Fruit fly (Drosophila melanogaster) whole organism, prepupa: ENCODE measurements around the gene ppk5.

Experiments used
- Blimp-1 ChIP-seq: fragments of 200-800 bp; sonication (Bioruptor generic); optimal IDR thresholded peaks from 3 replicates; lab custom pipeline; 2017; ENCODE audit warnings: missing biosample characterization, missing genetic modification characterization, mild to moderate bottlenecking, moderate library complexity, missing genetic modification reagents
- CG10631 ChIP-seq: fragments of 200-800 bp; sonication (Bioruptor generic); optimal IDR thresholded peaks from 2 replicates; lab custom pipeline; 2016; ENCODE audit warnings: missing biosample characterization, missing genetic modification characterization
- CG11294 ChIP-seq: fragments of 200-800 bp; sonication (Bioruptor generic); IDR thresholded peaks from 2 replicates; pipeline ENCODE4 v1.3.6; 2022; ENCODE audit warnings: missing biosample characterization, missing genetic modification characterization
- CG11762 ChIP-seq: fragments of 200-800 bp; sonication (Bioruptor generic); optimal IDR thresholded peaks from 3 replicates; lab custom pipeline; 2016; ENCODE audit warnings: missing biosample characterization, missing genetic modification characterization; ENCODE audit not compliant: insufficient read depth
- CG11902 ChIP-seq: fragments of 200-800 bp; sonication (Bioruptor generic); optimal IDR thresholded peaks from 3 replicates; lab custom pipeline; 2016; ENCODE audit warnings: missing biosample characterization, missing genetic modification characterization
- CG16779 ChIP-seq: fragments of 200-800 bp; sonication (Bioruptor generic); optimal IDR thresholded peaks from 3 replicates; lab custom pipeline; 2017; ENCODE audit warnings: missing biosample characterization, mild to moderate bottlenecking, missing genetic modification characterization
- CG3032 ChIP-seq: fragments of 200-800 bp; optimal IDR thresholded peaks from 2 replicates; lab custom pipeline; 2019; ENCODE audit warnings: missing biosample characterization, mild to moderate bottlenecking, missing genetic modification characterization, moderate library complexity
- CG31627 ChIP-seq: fragments of 200-800 bp; sonication (Bioruptor generic); optimal IDR thresholded peaks from 3 replicates; lab custom pipeline; 2016; ENCODE audit warnings: missing biosample characterization, missing genetic modification characterization
- CG32006 ChIP-seq: fragments of 200-800 bp; sonication (Bioruptor generic); optimal IDR thresholded peaks from 3 replicates; lab custom pipeline; 2017; ENCODE audit warnings: missing biosample characterization, mild to moderate bottlenecking, missing genetic modification characterization
- CG3919 ChIP-seq: fragments of 200-800 bp; sonication (Bioruptor generic); optimal IDR thresholded peaks from 3 replicates; lab custom pipeline; 2016; ENCODE audit warnings: missing biosample characterization, missing genetic modification characterization
- CG4318 ChIP-seq: fragments of 200-800 bp; sonication (Bioruptor generic); optimal IDR thresholded peaks from 3 replicates; lab custom pipeline; 2017; ENCODE audit warnings: missing biosample characterization, mild to moderate bottlenecking, missing genetic modification characterization
- CG6276 ChIP-seq: fragments of 200-800 bp; sonication (Bioruptor generic); optimal IDR thresholded peaks from 2 replicates; lab custom pipeline; 2017; ENCODE audit warnings: missing biosample characterization, mild to moderate bottlenecking, missing genetic modification characterization
- CG6808 ChIP-seq: fragments of 200-800 bp; sonication (Bioruptor generic); optimal IDR thresholded peaks from 3 replicates; lab custom pipeline; 2017; ENCODE audit warnings: missing biosample characterization, missing genetic modification characterization, mild to moderate bottlenecking, moderate library complexity, missing genetic modification reagents
- CG8119 ChIP-seq: fragments of 200-800 bp; sonication (Bioruptor generic); IDR thresholded peaks from 3 replicates; pipeline ENCODE4 v1.3.6; 2022; ENCODE audit warnings: missing biosample characterization, missing genetic modification characterization
- CG8319 ChIP-seq: fragments of 200-800 bp; sonication (Bioruptor generic); optimal IDR thresholded peaks from 3 replicates; lab custom pipeline; 2016; ENCODE audit warnings: missing biosample characterization, missing genetic modification characterization
- Eip75B ChIP-seq: fragments of 200-800 bp; sonication (Bioruptor generic); optimal IDR thresholded peaks from 3 replicates; lab custom pipeline; 2016; ENCODE audit warnings: missing biosample characterization, missing genetic modification characterization
- Eip78C ChIP-seq: fragments of 200-800 bp; sonication (Bioruptor generic); peaks from one replicate; lab custom pipeline; 2016; ENCODE audit warnings: missing biosample characterization, missing genetic modification characterization
- Eip93F ChIP-seq: fragments of 200-800 bp; sonication (Bioruptor generic); optimal IDR thresholded peaks from 2 replicates; lab custom pipeline; 2016; ENCODE audit warnings: missing biosample characterization, mild to moderate bottlenecking, missing genetic modification characterization
- Ets21C ChIP-seq: fragments of 200-800 bp; sonication (Bioruptor generic); optimal IDR thresholded peaks from 3 replicates; lab custom pipeline; 2016; ENCODE audit warnings: missing biosample characterization, missing genetic modification characterization
- Ets96B ChIP-seq: fragments of 200-800 bp; optimal IDR thresholded peaks from 2 replicates; lab custom pipeline; 2019; ENCODE audit warnings: missing biosample characterization, mild to moderate bottlenecking, missing genetic modification characterization, moderate library complexity
- Gug ChIP-seq: fragments of 200-800 bp; sonication (Bioruptor generic); IDR thresholded peaks from 2 replicates; pipeline ENCODE4 v1.3.6; 2022; ENCODE audit warnings: missing biosample characterization, missing genetic modification characterization
- Hr38 ChIP-seq: sonication (Bioruptor generic); optimal IDR thresholded peaks from 2 replicates; lab custom pipeline; 2016; ENCODE audit warnings: missing biosample characterization, missing genetic modification characterization
- Hr39 ChIP-seq: fragments of 200-800 bp; sonication (Bioruptor generic); optimal IDR thresholded peaks from 2 replicates; lab custom pipeline; 2016; ENCODE audit warnings: missing biosample characterization, missing genetic modification characterization
- Hr4 ChIP-seq: fragments of 200-800 bp; sonication (Bioruptor generic); optimal IDR thresholded peaks from 3 replicates; lab custom pipeline; 2016; ENCODE audit warnings: missing biosample characterization, missing genetic modification characterization
- OdsH ChIP-seq: fragments of 200-800 bp; sonication (Bioruptor generic); optimal IDR thresholded peaks from 3 replicates; lab custom pipeline; 2016; ENCODE audit warnings: missing biosample characterization, missing genetic modification characterization
- Sox102F ChIP-seq: fragments of 200-800 bp; sonication (Bioruptor generic); optimal IDR thresholded peaks from 2 replicates; lab custom pipeline; 2016; ENCODE audit warnings: missing biosample characterization, mild to moderate bottlenecking, missing genetic modification characterization
- Sox14 ChIP-seq: fragments of 200-800 bp; sonication (Bioruptor generic); optimal IDR thresholded peaks from 3 replicates; lab custom pipeline; 2016; ENCODE audit warnings: missing biosample characterization, missing genetic modification characterization
- dac ChIP-seq: fragments of 200-800 bp; sonication (Bioruptor generic); optimal IDR thresholded peaks from 2 replicates; lab custom pipeline; 2017; ENCODE audit warnings: missing biosample characterization, mild to moderate bottlenecking, missing genetic modification characterization
- dsx ChIP-seq: fragments of 200-800 bp; optimal IDR thresholded peaks from 3 replicates; lab custom pipeline; 2019; ENCODE audit warnings: missing biosample characterization, mild to moderate bottlenecking, missing genetic modification characterization, moderate library complexity; ENCODE audit not compliant: poor library complexity, severe bottlenecking
- esn ChIP-seq: fragments of 200-800 bp; sonication (Bioruptor generic); optimal IDR thresholded peaks from 2 replicates; lab custom pipeline; 2016; ENCODE audit warnings: missing biosample characterization, mild to moderate bottlenecking, missing genetic modification characterization, moderate library complexity
- fd85E ChIP-seq: fragments of 200-800 bp; sonication (Bioruptor generic); optimal IDR thresholded peaks from 3 replicates; lab custom pipeline; 2016; ENCODE audit warnings: missing biosample characterization, missing genetic modification characterization
- fkh ChIP-seq: fragments of 200-800 bp; sonication (Bioruptor generic); optimal IDR thresholded peaks from 3 replicates; lab custom pipeline; 2017; ENCODE audit warnings: missing biosample characterization, mild to moderate bottlenecking, missing genetic modification characterization, moderate library complexity
- pdm3 ChIP-seq: fragments of 200-800 bp; sonication (Bioruptor generic); optimal IDR thresholded peaks from 3 replicates; lab custom pipeline; 2016; ENCODE audit warnings: missing biosample characterization, missing genetic modification characterization
- salr ChIP-seq, 2 experiments: fragments of 200-800 bp; sonication (Bioruptor generic); optimal IDR thresholded peaks; 3 replicates each; lab custom pipeline; 2016 to 2018; ENCODE audit warnings: missing biosample characterization in 2 of 2, missing genetic modification characterization in 2 of 2, mild to moderate bottlenecking in 1 of 2
- spab ChIP-seq: fragments of 200-800 bp; sonication (Bioruptor generic); optimal IDR thresholded peaks from 2 replicates; lab custom pipeline; 2017; ENCODE audit warnings: missing biosample characterization, mild to moderate bottlenecking, missing genetic modification characterization, missing genetic modification reagents
- svp ChIP-seq: fragments of 200-800 bp; sonication (Bioruptor generic); peaks from one replicate; lab custom pipeline; 2016; ENCODE audit warnings: missing biosample characterization, missing genetic modification characterization

Gene ppk5

dm6 chr3L:21539245-21540196 is 5.1 kb downstream of the ppk5 start, which contains the start of the genes COX8 and VhaM9.7-b (continued):
- TF ChIP-seq Hr38 (GFP tag; lab: Kevin White, UChicago) (no peak), CG8119 (GFP tag; lab: Robert Waterston, UW) (no peak), svp (no peak), Eip93F (GFP tag; lab: Kevin White, UChicago) (no peak), Hr4 (GFP tag; lab: Kevin White, UChicago) (peak; percentile 61), Ets21C (GFP tag; lab: Kevin White, UChicago) (peak; percentile 39), CG32006 (GFP tag; lab: Kevin White, UChicago) (no peak), Ets96B (tag; lab: Kevin White, UChicago) (no peak), CG31627 (GFP tag; lab: Kevin White, UChicago) (peak; percentile 67)
- TF ChIP-seq, all 60 proteins: peak for 12

- TF ChIP-seq CG3032 (tag; lab: Kevin White, UChicago) (no peak), Gug (GFP tag; lab: Robert Waterston, UW) (no peak), Sox14 (GFP tag; lab: Kevin White, UChicago) (no peak), dsx (no peak), CG3919 (GFP tag; lab: Kevin White, UChicago) (no peak), fd85E (GFP tag; lab: Kevin White, UChicago) (no peak), fkh (GFP tag; lab: Kevin White, UChicago) (no peak)
These were observed 7.6 kb downstream of the ppk5 start, which contains the start of gene CG33290 for dm6 chr3L:21542059-21542458. TSS of gene CG33290 (plus strand) at chr3L:21542359.

- TF ChIP-seq CG16779 (tag; lab: Kevin White, UChicago), result no peak
- no peak for TF ChIP-seq salr (GFP tag; optimal IDR thresholded peaks at IDR 0.05; lab: Kevin White, UChicago)
- no peak for TF ChIP-seq CG6276
- no peak for TF ChIP-seq Sox102F (GFP tag; lab: Kevin White, UChicago)
- TF ChIP-seq dac (GFP tag; lab: Kevin White, UChicago), result no peak
- no peak for TF ChIP-seq Eip75B (GFP tag; lab: Kevin White, UChicago)
- TF ChIP-seq CG8319, result no peak
- no peak for TF ChIP-seq Gug (GFP tag; lab: Robert Waterston, UW)
- TF ChIP-seq CG4318, result no peak
- TF ChIP-seq Eip78C (GFP tag; lab: Kevin White, UChicago), result no peak
- no peak for TF ChIP-seq CG11762 (GFP tag; lab: Kevin White, UChicago)
- TF ChIP-seq OdsH (GFP tag; lab: Kevin White, UChicago), result no peak
- no peak for TF ChIP-seq CG10631 (GFP tag; lab: Kevin White, UChicago)
- no peak for TF ChIP-seq CG6808 (GFP tag; lab: Kevin White, UChicago)
- no peak for TF ChIP-seq CG31627 (GFP tag; lab: Kevin White, UChicago)
- TF ChIP-seq fd85E (GFP tag; lab: Kevin White, UChicago), result no peak
- no peak for TF ChIP-seq CG3032 (tag; lab: Kevin White, UChicago)
- TF ChIP-seq pdm3 (GFP tag; lab: Kevin White, UChicago), result no peak
- no peak for TF ChIP-seq Blimp-1 (GFP tag; lab: Kevin White, UChicago)
- TF ChIP-seq CG8119 (GFP tag; lab: Robert Waterston, UW), result no peak
These were observed 20.3 kb downstream of the ppk5 start, which contains the start of gene Wnk for dm6 chr3L:21554752-21555151. TSS of gene Wnk (minus strand) at chr3L:21554928.

dm6 chr3L:21558176-21558871 is 23.9 kb downstream of the ppk5 start, which contains the start of gene CG7173:
TSS of gene CG7173 (minus strand) at chr3L:21558226.
- TF ChIP-seq CG11294 (GFP tag; lab: Robert Waterston, UW) (no peak), spab (GFP tag; lab: Kevin White, UChicago) (no peak), Eip78C (GFP tag; lab: Kevin White, UChicago) (no peak), Eip75B (GFP tag; lab: Kevin White, UChicago) (no peak), esn (no peak), CG10631 (GFP tag; lab: Kevin White, UChicago) (no peak), Hr39 (GFP tag; lab: Kevin White, UChicago) (no peak), CG16779 (tag; lab: Kevin White, UChicago) (no peak), CG11902 (no peak)
